Worm (Caenorhabditis elegans) whole organism, young adult: ENCODE data around the gene F55G11.4.

Experiments used
- F55B11.4 ChIP-seq: sonication (generic microtip); optimal IDR thresholded peaks from 2 replicates; lab custom pipeline; 2016; ENCODE audit warnings: missing compliant biosample characterization, missing genetic modification characterization, borderline replicate concordance; ENCODE audit not compliant: insufficient read depth
- atf-7 ChIP-seq: sonication (generic microtip); optimal IDR thresholded peaks from 2 replicates; lab custom pipeline; 2017; ENCODE audit warnings: mild to moderate bottlenecking, missing genetic modification characterization, missing compliant biosample characterization
- dox-1 ChIP-seq: fragments of 200-800 bp; sonication (Bioruptor generic); IDR thresholded peaks from 2 replicates; pipeline ENCODE4 v1.3.6; 2022; ENCODE audit warnings: missing genetic modification reagents, missing genetic modification characterization, missing compliant biosample characterization
- efl-1 ChIP-seq: fragments of 150-350 bp; optimal IDR thresholded peaks from 2 replicates; lab custom pipeline; 2014; ENCODE audit warnings: missing biosample characterization, missing genetic modification reagents, missing genetic modification characterization
- hmg-20 ChIP-seq: fragments of 200-800 bp; sonication (Bioruptor generic); IDR thresholded peaks from 2 replicates; pipeline ENCODE4 v1.3.6; 2022; ENCODE audit warnings: missing genetic modification reagents, missing genetic modification characterization, missing compliant biosample characterization
- lag-1 ChIP-seq: fragments of 200-800 bp; sonication (Bioruptor generic); IDR thresholded peaks from 2 replicates; pipeline ENCODE4 v1.3.6; 2022; ENCODE audit warnings: missing genetic modification reagents, missing genetic modification characterization, missing compliant biosample characterization
- pha-4 ChIP-seq: fragments of 150-350 bp; sonication (generic microtip); optimal IDR thresholded peaks from 2 replicates; lab custom pipeline; 2014; ENCODE audit warnings: missing biosample characterization, missing genetic modification reagents, missing genetic modification characterization
- snpc-4 ChIP-seq, 5 experiments: fragments of 150-350 bp in 1 of 5; sonication (generic microtip) in 4 of 5; optimal IDR thresholded peaks; 2 replicates each; lab custom pipeline; 2014 to 2018; ENCODE audit warnings: missing genetic modification characterization in 5 of 5, missing biosample characterization in 3 of 5, antibody characterized with exemption in 2 of 5, mild to moderate bottlenecking in 2 of 5, missing compliant biosample characterization in 2 of 5, missing genotype in 2 of 5, moderate library complexity in 2 of 5, missing genetic modification reagents in 1 of 5
- sptf-2 ChIP-seq: fragments of 200-800 bp; sonication (Bioruptor generic); optimal IDR thresholded peaks from 2 replicates; lab custom pipeline; 2018; ENCODE audit warnings: mild to moderate bottlenecking, missing genetic modification characterization, missing compliant biosample characterization

DNA sequence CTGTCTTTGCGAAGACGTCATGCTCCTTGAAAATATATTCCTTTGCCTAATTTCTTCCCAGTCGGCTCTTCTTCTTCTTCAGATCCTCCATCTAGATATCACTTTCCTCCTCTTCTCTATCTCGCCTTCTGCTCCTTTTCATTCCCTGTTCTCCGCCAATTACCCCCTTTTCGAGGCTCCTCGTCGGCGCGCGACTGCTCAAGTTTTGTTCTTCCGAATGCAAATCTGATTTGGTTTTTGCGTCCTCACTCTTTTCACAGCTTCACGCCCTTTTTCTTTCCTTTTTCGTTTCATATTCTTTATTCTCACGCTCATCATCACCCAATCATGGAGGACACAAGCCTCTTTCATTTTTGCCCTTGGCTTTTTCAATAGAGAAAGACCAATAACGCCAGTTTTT lies 43.4 kb downstream of the F55G11.4 start:
- TF ChIP-seq hmg-20 (GFP tag; lab: Robert Waterston, UW) (no peak), snpc-4 (GFP tag; optimal IDR thresholded peaks at IDR 0.05; lab: Kevin White, UChicago) (no peak), snpc-4 (tag; optimal IDR thresholded peaks at IDR 0.05; lab: Kevin White, UChicago) (no peak), efl-1 (GFP tag; lab: Kevin White, UChicago) (no peak), pha-4 (tag; lab: Kevin White, UChicago) (no peak), dox-1 (GFP tag; lab: Robert Waterston, UW) (no peak), atf-7 (tag; lab: Kevin White, UChicago) (no peak), sptf-2 (no peak), F55B11.4 (no peak), lag-1 (GFP tag; lab: Robert Waterston, UW) (no peak)
